Fruit fly (Drosophila melanogaster) whole organism, wandering third instar larva: ENCODE data around the gene Tbh.

Experiments
- CG32264 ChIP-seq: fragments of 200-800 bp; sonication (Bioruptor generic); optimal IDR thresholded peaks from 2 replicates; lab custom pipeline; 2016; ENCODE audit warnings: missing biosample characterization, missing genetic modification characterization
- CG9705 ChIP-seq: fragments of 200-800 bp; sonication (Bioruptor generic); optimal IDR thresholded peaks from 2 replicates; lab custom pipeline; 2018; ENCODE audit warnings: missing biosample characterization, mild to moderate bottlenecking, missing genetic modification characterization
- CrebA ChIP-seq: fragments of 200-800 bp; sonication (Bioruptor generic); optimal IDR thresholded peaks from 2 replicates; lab custom pipeline; 2016; ENCODE audit warnings: missing biosample characterization, mild to moderate bottlenecking, missing genetic modification characterization, borderline replicate concordance
- Dif ChIP-seq: fragments of 200-275, 200-300 bp; sonication (Bioruptor generic); optimal IDR thresholded peaks from 2 replicates; lab custom pipeline; 2018; ENCODE audit warnings: missing biosample characterization, missing genetic modification characterization; ENCODE audit not compliant: partially characterized antibody
- GATAd ChIP-seq: sonication (Bioruptor generic); optimal IDR thresholded peaks from 2 replicates; lab custom pipeline; 2016; ENCODE audit warnings: missing biosample characterization, missing genetic modification characterization
- HLH106 ChIP-seq: fragments of 200-800 bp; optimal IDR thresholded peaks from 3 replicates; lab custom pipeline; 2019; ENCODE audit warnings: missing biosample characterization, mild to moderate bottlenecking, missing genetic modification characterization, moderate library complexity
- Hnf4 ChIP-seq: fragments of 200-800 bp; sonication (Bioruptor generic); optimal IDR thresholded peaks from 2 replicates; lab custom pipeline; 2016; ENCODE audit warnings: missing biosample characterization, mild to moderate bottlenecking, missing genetic modification characterization
- Hr83 ChIP-seq: fragments of 200-300 bp; sonication (Bioruptor generic); optimal IDR thresholded peaks from 2 replicates; lab custom pipeline; 2016; ENCODE audit warnings: missing biosample characterization, mild to moderate bottlenecking, missing genetic modification characterization, moderate library complexity; ENCODE audit not compliant: poor library complexity, severe bottlenecking
- Jra ChIP-seq: sonication (Bioruptor generic); optimal IDR thresholded peaks from 2 replicates; lab custom pipeline; 2016; ENCODE audit warnings: missing biosample characterization, missing genetic modification characterization
- Mio ChIP-seq: sonication (Bioruptor generic); optimal IDR thresholded peaks from 2 replicates; lab custom pipeline; 2016; ENCODE audit warnings: missing biosample characterization, missing genetic modification characterization
- Myc ChIP-seq: fragments of >200 bp; optimal IDR thresholded peaks from 2 replicates; lab custom pipeline; 2017
- N ChIP-seq: fragments of >200 bp; optimal IDR thresholded peaks from 2 replicates; lab custom pipeline; 2018; ENCODE audit warnings: missing biosample characterization, missing external identifiers, missing genetic modification characterization
- OdsH ChIP-seq: fragments of 200-800 bp; sonication (Bioruptor generic); optimal IDR thresholded peaks from 2 replicates; lab custom pipeline; 2016; ENCODE audit warnings: missing biosample characterization, mild to moderate bottlenecking, missing genetic modification characterization
- Rel ChIP-seq, 2 experiments: fragments of 200-800 bp; sonication (Bioruptor generic) in 1 of 2; optimal IDR thresholded peaks; 2 replicates in 1 of 2; 3 replicates in 1 of 2; lab custom pipeline; 2016 to 2019; ENCODE audit warnings: mild to moderate bottlenecking in 2 of 2, missing biosample characterization in 2 of 2, missing genetic modification characterization in 2 of 2, moderate library complexity in 1 of 2
- Sp1 ChIP-seq: fragments of 200-800 bp; sonication (Bioruptor generic); optimal IDR thresholded peaks from 3 replicates; lab custom pipeline; 2019; ENCODE audit warnings: missing biosample characterization, mild to moderate bottlenecking, missing genetic modification characterization, moderate library complexity
- Vsx2 ChIP-seq: fragments of 200-300, 225-300 bp; sonication (Bioruptor generic); optimal IDR thresholded peaks from 2 replicates; lab custom pipeline; 2018; ENCODE audit warnings: missing biosample characterization, missing genetic modification characterization; ENCODE audit not compliant: partially characterized antibody
- dmrt93B ChIP-seq: fragments of 200-800 bp; sonication (Bioruptor generic); optimal IDR thresholded peaks from 2 replicates; lab custom pipeline; 2018; ENCODE audit warnings: missing biosample characterization, mild to moderate bottlenecking, missing genetic modification characterization
- dsf ChIP-seq: sonication (Bioruptor generic); optimal IDR thresholded peaks from 2 replicates; lab custom pipeline; 2016; ENCODE audit warnings: missing biosample characterization, missing genetic modification characterization, borderline replicate concordance
- ey ChIP-seq: fragments of 200-800 bp; sonication (Bioruptor generic); optimal IDR thresholded peaks from 2 replicates; lab custom pipeline; 2016; ENCODE audit warnings: missing biosample characterization, missing genetic modification characterization
- foxo ChIP-seq, 2 experiments: fragments of 200-800 bp; sonication (Bioruptor generic); optimal IDR thresholded peaks; 2 replicates in 1 of 2; 3 replicates in 1 of 2; lab custom pipeline; 2016 to 2017; ENCODE audit warnings: missing biosample characterization in 2 of 2, missing genetic modification characterization in 2 of 2
- fru ChIP-seq: fragments of 200-800 bp; sonication (Bioruptor generic); optimal IDR thresholded peaks from 3 replicates; lab custom pipeline; 2016; ENCODE audit warnings: missing biosample characterization, mild to moderate bottlenecking, missing genetic modification characterization
- h ChIP-seq: fragments of 200-800 bp; sonication (Bioruptor generic); optimal IDR thresholded peaks from 3 replicates; lab custom pipeline; 2016; ENCODE audit warnings: missing biosample characterization, mild to moderate bottlenecking, missing genetic modification characterization
- pan ChIP-seq: fragments of >200 bp; optimal IDR thresholded peaks from 2 replicates; lab custom pipeline; 2017
- rgr ChIP-seq: fragments of 200-800 bp; sonication (Bioruptor generic); optimal IDR thresholded peaks from 3 replicates; lab custom pipeline; 2016; ENCODE audit warnings: missing biosample characterization, mild to moderate bottlenecking, missing genetic modification characterization
- sv ChIP-seq: fragments of 200-800 bp; sonication (Bioruptor generic); optimal IDR thresholded peaks from 3 replicates; lab custom pipeline; 2016; ENCODE audit warnings: missing biosample characterization, missing genetic modification characterization
- tai ChIP-seq: sonication (Bioruptor generic); optimal IDR thresholded peaks from 2 replicates; lab custom pipeline; 2016; ENCODE audit warnings: missing biosample characterization, missing genetic modification characterization
- usp ChIP-seq: fragments of >200 bp; optimal IDR thresholded peaks from 2 replicates; lab custom pipeline; 2017; ENCODE audit warnings: missing biosample characterization, missing genetic modification characterization

Gene Tbh

DNA sequence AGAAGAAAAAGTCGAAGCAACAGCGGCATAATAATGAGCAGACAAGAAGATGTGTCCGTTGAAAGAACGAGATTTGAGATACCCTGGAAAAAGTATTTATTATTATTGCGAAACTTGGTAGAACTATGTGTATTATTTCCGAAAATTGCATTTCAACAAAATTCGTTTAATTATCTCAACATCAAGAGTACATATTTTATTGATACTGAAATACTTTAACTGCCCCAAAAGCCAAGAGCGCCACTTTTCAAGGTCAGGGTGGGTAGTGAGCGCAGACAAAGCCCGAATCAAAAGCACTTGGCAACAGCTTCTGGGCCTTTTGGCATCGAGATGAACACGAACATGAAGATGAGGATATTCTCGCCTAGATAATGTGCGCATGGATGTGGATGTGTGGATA is 16.3 kb upstream of the Tbh start:
- TF ChIP-seq tai (GFP tag; lab: Kevin White, UChicago): no peak
- no peak for TF ChIP-seq h (GFP tag; lab: Kevin White, UChicago)
- no peak for TF ChIP-seq Hnf4
- TF ChIP-seq Hr83 (GFP tag; lab: Kevin White, UChicago): no peak
- TF ChIP-seq Rel (GFP tag; optimal IDR thresholded peaks at IDR 0.05; lab: Kevin White, UChicago): no peak
- no peak for TF ChIP-seq Rel (tag; optimal IDR thresholded peaks at IDR 0.05; lab: Kevin White, UChicago)
- TF ChIP-seq CG9705 (GFP tag; lab: Kevin White, UChicago): no peak
- TF ChIP-seq fru (GFP tag; lab: Kevin White, UChicago): no peak
- TF ChIP-seq, all 38 proteins: peak for 0

DNA sequence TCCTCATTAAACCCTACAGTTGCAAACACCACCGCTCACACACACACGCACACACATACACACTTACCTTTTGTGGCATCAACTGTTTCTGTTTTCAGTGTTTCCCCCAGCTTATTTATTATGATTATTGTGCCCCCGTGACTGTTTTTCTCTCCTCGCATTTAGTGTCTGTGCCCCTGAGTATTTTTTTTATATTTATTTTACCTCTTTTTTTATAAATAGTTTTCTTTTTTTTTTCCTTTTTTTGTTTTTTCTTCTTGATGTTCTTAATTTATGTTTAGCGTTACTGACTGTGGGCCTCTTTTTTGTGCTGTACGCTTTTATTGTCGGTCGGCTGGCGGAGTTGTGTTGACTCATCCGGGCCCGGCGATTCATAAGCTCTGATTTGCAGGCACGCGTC is 14.7 kb upstream of the Tbh start:
- TF ChIP-seq Jra (GFP tag; lab: Kevin White, UChicago) (no peak), sv (GFP tag; lab: Kevin White, UChicago) (no peak), rgr (GFP tag; lab: Kevin White, UChicago) (no peak), CG32264 (GFP tag; lab: Kevin White, UChicago) (no peak), GATAd (GFP tag; lab: Kevin White, UChicago) (no peak), Hnf4 (no peak), foxo (GFP tag; optimal IDR thresholded peaks at IDR 0.05; lab: Kevin White, UChicago) (no peak), dsf (GFP tag; lab: Kevin White, UChicago) (no peak), CrebA (GFP tag; lab: Kevin White, UChicago) (no peak), usp (GFP tag; lab: Kevin White, UChicago) (no peak)

DNA sequence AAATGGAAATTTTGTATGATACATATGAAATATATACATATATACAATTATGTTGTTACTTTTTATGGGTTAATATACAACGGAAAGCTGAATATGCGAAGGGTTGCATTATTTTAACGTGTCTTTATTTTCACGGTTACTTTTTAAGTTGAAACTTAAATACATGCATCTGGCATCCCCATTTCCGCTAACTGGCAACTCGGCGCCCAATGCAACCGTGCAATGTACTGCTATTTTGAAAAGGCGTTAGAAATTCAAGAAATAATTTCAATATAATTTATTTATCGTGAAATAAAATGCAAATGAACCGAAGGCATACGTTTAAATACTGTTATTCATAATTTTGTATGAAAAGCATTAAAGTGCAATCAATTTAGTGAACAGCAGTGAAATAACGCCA is 8.9 kb upstream of the Tbh start:
- TF ChIP-seq Dif (GFP tag; lab: Kevin White, UChicago) (no peak), foxo (GFP tag; optimal IDR thresholded peaks at IDR 0.05; lab: Kevin White, UChicago) (no peak), CG9705 (GFP tag; lab: Kevin White, UChicago) (peak; percentile 9), HLH106 (tag; lab: Kevin White, UChicago) (peak; percentile 25)

DNA sequence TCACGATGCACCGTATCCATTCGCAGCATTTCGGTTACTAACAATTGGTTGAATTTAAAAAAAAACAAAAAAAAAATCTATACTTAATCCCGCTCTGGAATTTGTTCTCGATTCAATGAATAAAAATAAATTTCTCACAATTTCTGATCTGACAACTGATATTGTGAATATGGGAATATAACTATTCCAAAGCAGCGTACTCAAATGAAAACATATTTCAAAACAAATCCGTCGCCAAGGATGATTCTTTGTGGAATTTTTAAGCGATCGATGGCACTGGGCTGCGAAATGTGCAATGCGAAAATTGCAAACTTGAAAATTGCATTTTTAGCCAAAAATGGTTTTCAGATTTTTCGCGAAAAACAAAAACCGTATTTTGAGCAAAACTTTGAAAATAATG is 25.7 kb downstream of the Tbh start, which contains the start of gene CG15333:
Gene CG15333, minus strand, starts transcription at position 101 of the 400 bp plus-strand sequence.
- no peak for TF ChIP-seq N (GFP tag; lab: Kevin White, UChicago)
- no peak for TF ChIP-seq Myc (lab: Kevin White, UChicago)
- no peak for TF ChIP-seq h (GFP tag; lab: Kevin White, UChicago)
- no peak for TF ChIP-seq Vsx2 (GFP tag; lab: Kevin White, UChicago)
- TF ChIP-seq Mio: no peak
- TF ChIP-seq Sp1 (GFP tag; lab: Kevin White, UChicago): no peak
- TF ChIP-seq ey: no peak
- no peak for TF ChIP-seq Jra (GFP tag; lab: Kevin White, UChicago)
- no peak for TF ChIP-seq pan (lab: Kevin White, UChicago)
- TF ChIP-seq CG9705 (GFP tag; lab: Kevin White, UChicago): no peak

DNA sequence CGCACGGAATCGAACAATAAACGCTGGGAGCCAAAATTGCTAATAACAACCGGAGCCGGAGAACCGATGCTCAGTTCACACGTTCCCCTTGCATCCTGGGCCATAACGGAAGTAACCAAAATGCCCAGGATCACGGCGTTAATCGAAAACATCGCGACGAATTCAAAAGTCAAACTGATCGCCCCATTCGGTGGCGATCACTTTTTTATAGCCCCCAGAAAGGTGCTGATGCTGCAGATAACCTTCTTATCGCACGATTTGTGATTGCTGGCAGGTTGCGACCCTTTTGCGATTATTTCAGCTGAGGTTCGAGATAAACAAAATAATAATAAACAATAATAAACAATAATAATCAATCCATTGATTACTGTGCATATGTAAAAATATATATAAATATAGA is 41.8 kb downstream of the Tbh start, which contains the start of gene CG2233:
Gene CG2233, minus strand, starts transcription at position 184 of the 400 bp plus-strand sequence.
- no peak for TF ChIP-seq Rel (GFP tag; optimal IDR thresholded peaks at IDR 0.05; lab: Kevin White, UChicago)
- peak; percentile 5 for TF ChIP-seq Rel (tag; optimal IDR thresholded peaks at IDR 0.05; lab: Kevin White, UChicago)
- no peak for TF ChIP-seq CG32264 (GFP tag; lab: Kevin White, UChicago)
- no peak for TF ChIP-seq usp (GFP tag; lab: Kevin White, UChicago)
- no peak for TF ChIP-seq Jra (GFP tag; lab: Kevin White, UChicago)
- TF ChIP-seq fru (GFP tag; lab: Kevin White, UChicago): no peak
- no peak for TF ChIP-seq CrebA (GFP tag; lab: Kevin White, UChicago)
- no peak for TF ChIP-seq OdsH (GFP tag; lab: Kevin White, UChicago)

DNA sequence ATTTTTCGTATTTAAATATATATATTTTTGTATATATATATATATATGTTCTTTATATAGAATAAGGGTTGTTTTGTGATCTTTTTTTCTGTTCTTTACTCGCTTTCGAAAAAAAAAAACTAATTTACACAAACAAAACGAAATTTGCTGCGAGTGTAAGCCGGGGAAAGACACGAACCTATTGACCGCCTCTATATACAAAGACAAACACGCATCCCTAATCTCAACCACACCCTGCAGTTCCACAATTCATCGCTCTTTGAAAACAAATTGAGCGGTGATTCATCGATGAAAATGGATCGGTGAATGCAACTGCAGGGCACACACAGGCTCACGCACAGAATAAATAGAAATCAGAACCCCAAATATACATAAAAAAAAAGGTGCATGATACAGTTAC is 43.4 kb downstream of the Tbh start:
- TF ChIP-seq ey (no peak), Rel (GFP tag; optimal IDR thresholded peaks at IDR 0.05; lab: Kevin White, UChicago) (no peak), Rel (tag; optimal IDR thresholded peaks at IDR 0.05; lab: Kevin White, UChicago) (peak; percentile 52), dmrt93B (GFP tag; lab: Kevin White, UChicago) (no peak), CG9705 (GFP tag; lab: Kevin White, UChicago) (no peak)
- TF ChIP-seq, all 38 proteins: peak for 1
